Worm (Caenorhabditis elegans): ENCODE results near the gene dpy-21.

ce11 chrV:17943877-17944472 lies 5.0 kb downstream of the dpy-21 start:
- no peak for TF ChIP-seq nhr-237 (tag; optimal IDR thresholded peaks at IDR 0.05)
- no peak for TF ChIP-seq lin-35 (GFP tag; optimal IDR thresholded peaks at IDR 0.05)
- no peak for TF ChIP-seq C34B4.2 (tag; optimal IDR thresholded peaks at IDR 0.05)
- TF ChIP-seq nhr-11 (tag; optimal IDR thresholded peaks at IDR 0.05): no peak
- no peak for TF ChIP-seq nhr-77 (tag; optimal IDR thresholded peaks at IDR 0.05)
- TF ChIP-seq ceh-82 (tag; optimal IDR thresholded peaks at IDR 0.05): no peak
- TF ChIP-seq lin-15B (tag; optimal IDR thresholded peaks at IDR 0.05): no peak
- TF ChIP-seq egl-27 (tag; optimal IDR thresholded peaks at IDR 0.05): no peak
- TF ChIP-seq grh-1 (GFP tag; IDR thresholded peaks at IDR 0.05): no peak
- TF ChIP-seq swsn-7 (tag; optimal IDR thresholded peaks at IDR 0.05): no peak
- no peak for TF ChIP-seq ama-1 (optimal IDR thresholded peaks at IDR 0.05)
- TF ChIP-seq efl-1 (optimal IDR thresholded peaks at IDR 0.05): no peak
- no peak for TF ChIP-seq efl-1 (GFP tag; optimal IDR thresholded peaks at IDR 0.05 in 1 of 2)
- no peak for TF ChIP-seq zag-1 (tag; optimal IDR thresholded peaks at IDR 0.05)
